Worm (Caenorhabditis elegans): Measurements from ENCODE around the gene C03G6.6.

DNA sequence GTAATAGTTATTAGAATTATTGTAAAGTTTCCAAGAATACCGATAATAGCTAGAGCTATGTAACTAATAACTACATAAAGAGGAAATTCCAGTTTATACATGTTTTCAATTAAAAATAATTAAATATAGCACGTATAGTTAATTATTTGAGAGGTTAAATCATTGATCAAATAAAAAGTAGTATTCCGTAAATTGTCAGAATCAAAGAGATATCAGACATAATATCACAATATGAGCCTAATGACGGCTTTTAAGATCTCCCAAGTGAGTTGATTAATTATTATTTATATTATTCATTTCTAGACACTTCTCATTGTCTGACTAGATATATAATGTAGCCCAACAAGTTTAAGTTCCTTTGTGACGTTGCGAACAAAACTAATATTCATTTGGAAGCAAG, 22.2 kb downstream of the C03G6.6 start, which contains the start of gene srsx-24:
- TF ChIP-seq nfya-1 (tag; optimal IDR thresholded peaks at IDR 0.05) (no peak), pha-4 (tag; optimal IDR thresholded peaks at IDR 0.05) (no peak), ama-1 (optimal IDR thresholded peaks at IDR 0.05) (no peak), pag-3 (tag; optimal IDR thresholded peaks at IDR 0.05; ENCODE audit: borderline replicate concordance) (no peak), lin-11 (tag; optimal IDR thresholded peaks at IDR 0.05) (no peak), odd-2 (tag; optimal IDR thresholded peaks at IDR 0.05) (no peak), fkh-10 (GFP tag; optimal IDR thresholded peaks at IDR 0.05) (no peak)

All from whole organism, late embryonic.